Worm (Caenorhabditis elegans): ENCODE results near the gene rps-29.
A peak's percentile ranks its signal among the peaks of the same experiment; 100 is the strongest.

rps-29 gene

ce11 chrIII:843999-844398, 49.9 kb downstream of the rps-29 start:
- TF ChIP-seq eyg-1 (tag; optimal IDR thresholded peaks at IDR 0.05) (no peak), K02D7.2 (tag; optimal IDR thresholded peaks at IDR 0.05) (no peak), elt-4 (tag; optimal IDR thresholded peaks at IDR 0.05) (no peak), ttx-3 (tag; optimal IDR thresholded peaks at IDR 0.05) (no peak), pros-1 (tag; optimal IDR thresholded peaks at IDR 0.05) (no peak), fkh-6 (tag; optimal IDR thresholded peaks at IDR 0.05) (peak; percentile 16), tbx-7 (tag; optimal IDR thresholded peaks at IDR 0.05) (no peak), lim-6 (tag; optimal IDR thresholded peaks at IDR 0.05) (no peak), ceh-22 (tag; optimal IDR thresholded peaks at IDR 0.05) (no peak), nfya-1 (tag; optimal IDR thresholded peaks at IDR 0.05) (peak; percentile 31), ref-2 (tag; optimal IDR thresholded peaks at IDR 0.05) (no peak), ceh-34 (tag; optimal IDR thresholded peaks at IDR 0.05) (no peak), ceh-18 (tag; optimal IDR thresholded peaks at IDR 0.05) (no peak), pag-3 (tag; optimal IDR thresholded peaks at IDR 0.05; ENCODE audit: borderline replicate concordance) (no peak), C08G9.2 (tag; optimal IDR thresholded peaks at IDR 0.05) (no peak), pax-1 (tag; optimal IDR thresholded peaks at IDR 0.05) (no peak)

- TF ChIP-seq rnt-1 (tag; optimal IDR thresholded peaks at IDR 0.05) (no peak), npax-4 (tag; optimal IDR thresholded peaks at IDR 0.05) (no peak), Y22D7AL.16 (tag; optimal IDR thresholded peaks at IDR 0.05) (no peak), hlh-30 (tag; optimal IDR thresholded peaks at IDR 0.05; ENCODE audit: insufficient read depth) (no peak), pag-3 (tag; optimal IDR thresholded peaks at IDR 0.05; ENCODE audit: borderline replicate concordance) (no peak), unc-42 (tag; optimal IDR thresholded peaks at IDR 0.05) (no peak), nfya-1 (tag; optimal IDR thresholded peaks at IDR 0.05) (no peak), unc-3 (GFP tag; conservative IDR thresholded peaks at IDR 0.05) (no peak), unc-3 (tag; optimal IDR thresholded peaks at IDR 0.05) (no peak), pqm-1 (tag; optimal IDR thresholded peaks at IDR 0.05) (no peak), ceh-31 (tag; optimal IDR thresholded peaks at IDR 0.05) (no peak), mec-3 (tag; optimal IDR thresholded peaks at IDR 0.05; ENCODE audit: borderline replicate concordance) (no peak), eyg-1 (tag; optimal IDR thresholded peaks at IDR 0.05) (no peak)
These were observed 50.5 kb downstream of the rps-29 start for ce11 chrIII:844577-844976.

Data from whole organism, late embryonic.